Fruit fly (Drosophila melanogaster): ENCODE data around the gene MED1.
A peak's percentile ranks its signal among the peaks of the same experiment; 100 is the strongest.

MED1 gene

DNA sequence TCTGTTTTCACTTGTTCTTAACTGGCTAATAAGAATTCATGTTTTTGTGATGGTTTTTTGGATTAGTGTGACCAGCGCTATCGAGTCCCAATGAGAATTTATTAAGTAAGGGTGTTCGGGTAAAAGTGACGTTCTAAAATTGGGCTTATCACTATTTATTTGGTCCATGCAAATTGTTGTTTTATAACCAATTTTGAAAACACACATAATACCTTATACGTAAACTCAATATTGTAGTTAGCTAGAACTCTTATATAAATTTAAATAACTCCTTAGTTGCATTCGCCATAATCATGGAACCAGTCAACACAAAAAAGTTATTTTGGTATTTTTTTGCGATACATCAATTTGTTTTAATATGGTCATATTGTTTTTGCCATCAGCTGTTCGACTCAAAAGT, 45.4 kb upstream of the MED1 start, which contains the start of the genes Als2 and CG11248 (continued):
- peak; percentile 32; the same call in 1 of the 2 replicates for TF ChIP-seq E2f2 (GFP tag; IDR thresholded peaks at IDR 0.05)
- peak; percentile 72 for TF ChIP-seq bab2 (GFP tag; optimal IDR thresholded peaks at IDR 0.05)
- TF ChIP-seq Abd-B (GFP tag; optimal IDR thresholded peaks at IDR 0.05) = peak; percentile 85
- TF ChIP-seq pros (GFP tag; optimal IDR thresholded peaks at IDR 0.05) = no peak
- peak; percentile 82 for TF ChIP-seq CG3847 (GFP tag; IDR thresholded peaks at IDR 0.05)
- TF ChIP-seq sens-2 (GFP tag; IDR thresholded peaks at IDR 0.05) = no peak
- no peak for TF ChIP-seq CG2875 (GFP tag; optimal IDR thresholded peaks at IDR 0.05)
- no peak for TF ChIP-seq hbn (GFP tag; IDR thresholded peaks at IDR 0.05; ENCODE audit: partially characterized antibody)
- TF ChIP-seq Rfx (GFP tag; IDR thresholded peaks at IDR 0.05) = peak; percentile 80
- peak; percentile 84 for TF ChIP-seq CG13424 (tag; optimal IDR thresholded peaks at IDR 0.05)
- TF ChIP-seq usp (GFP tag; optimal IDR thresholded peaks at IDR 0.05) = no peak
- peak; percentile 61; the same call in 2 of the 4 replicates for TF ChIP-seq Gug (GFP tag; IDR thresholded peaks at IDR 0.05)
- TF ChIP-seq CrebB (tag; optimal IDR thresholded peaks at IDR 0.05) = no peak
- TF ChIP-seq mirr (GFP tag; optimal IDR thresholded peaks at IDR 0.05) = no peak
- peak; percentile 41; the same call in 1 of the 4 replicates for TF ChIP-seq Dll (GFP tag; IDR thresholded peaks at IDR 0.05; ENCODE audit: partially characterized antibody)
- peak; percentile 80 for TF ChIP-seq Ptx1 (GFP tag; IDR thresholded peaks at IDR 0.05)
- no peak for TF ChIP-seq prd (optimal IDR thresholded peaks at IDR 0.05)
- TF ChIP-seq prd (GFP tag; IDR thresholded peaks at IDR 0.05) = peak; percentile 84
- TF ChIP-seq CG33213 (GFP tag; optimal IDR thresholded peaks at IDR 0.05) = peak; percentile 13
- TF ChIP-seq fu2 (GFP tag; optimal IDR thresholded peaks at IDR 0.05) = peak; percentile 63
- TF ChIP-seq CG10654 (GFP tag; optimal IDR thresholded peaks at IDR 0.05) = peak; percentile 66
- no peak for TF ChIP-seq Bgb (GFP tag; IDR thresholded peaks at IDR 0.05; ENCODE audit: partially characterized antibody)
- TF ChIP-seq CG15073 (GFP tag; optimal IDR thresholded peaks at IDR 0.05) = no peak
- TF ChIP-seq tap (tag; optimal IDR thresholded peaks at IDR 0.05) = no peak
- peak; percentile 69 for TF ChIP-seq CG15601 (tag; optimal IDR thresholded peaks at IDR 0.05)
- peak; percentile 6 for TF ChIP-seq Sin3A (optimal IDR thresholded peaks at IDR 0.05)
- no peak for TF ChIP-seq PHDP (tag; optimal IDR thresholded peaks at IDR 0.05)
- peak; percentile 66 for TF ChIP-seq CG7786 (GFP tag; optimal IDR thresholded peaks at IDR 0.05)
- no peak for TF ChIP-seq CG5180 (GFP tag; optimal IDR thresholded peaks at IDR 0.05)
- no peak for TF ChIP-seq CG12744 (GFP tag; optimal IDR thresholded peaks at IDR 0.05)
- no peak for TF ChIP-seq crol (GFP tag; IDR thresholded peaks at IDR 0.05)
- no peak for TF ChIP-seq dati (GFP tag; IDR thresholded peaks at IDR 0.05)
- no peak for TF ChIP-seq Optix (GFP tag; IDR thresholded peaks at IDR 0.05)
- 0 out of 3 replicates have a peak, but pooled peaks have one; percentile 17 for TF ChIP-seq gce (GFP tag; IDR thresholded peaks at IDR 0.05)
- no peak for TF ChIP-seq CG8478 (optimal IDR thresholded peaks at IDR 0.05)
- TF ChIP-seq br (optimal IDR thresholded peaks at IDR 0.05) = no peak
- no peak for TF ChIP-seq lab (GFP tag; optimal IDR thresholded peaks at IDR 0.05)
- TF ChIP-seq Nf-YB (GFP tag; optimal IDR thresholded peaks at IDR 0.05) = peak; percentile 29
- no peak for TF ChIP-seq ATbp (GFP tag; optimal IDR thresholded peaks at IDR 0.05)
- TF ChIP-seq CG12299 (tag; optimal IDR thresholded peaks at IDR 0.05) = peak; percentile 36
- TF ChIP-seq Ssrp (tag; optimal IDR thresholded peaks at IDR 0.05) = peak; percentile 80
- TF ChIP-seq CG18619 (GFP tag; optimal IDR thresholded peaks at IDR 0.05) = peak; percentile 47
- no peak for TF ChIP-seq CG12769 (tag; optimal IDR thresholded peaks at IDR 0.05)
- TF ChIP-seq onecut (GFP tag; IDR thresholded peaks at IDR 0.05) = no peak
- TF ChIP-seq CG7372 (GFP tag; IDR thresholded peaks at IDR 0.05) = peak; percentile 68
- TF ChIP-seq CG10959 (GFP tag; IDR thresholded peaks at IDR 0.05) = peak; percentile 43
- no peak for TF ChIP-seq CG1832 (GFP tag; optimal IDR thresholded peaks at IDR 0.05)
- peak; percentile 43 for TF ChIP-seq CG7271 (tag; optimal IDR thresholded peaks at IDR 0.05)
- TF ChIP-seq Atf-2 (GFP tag; optimal IDR thresholded peaks at IDR 0.05) = peak; percentile 66
- TF ChIP-seq grn (GFP tag; optimal IDR thresholded peaks at IDR 0.05) = no peak
- TF ChIP-seq mld (GFP tag; IDR thresholded peaks at IDR 0.05; ENCODE audit: partially characterized antibody) = no peak
- TF ChIP-seq kni (GFP tag; optimal IDR thresholded peaks at IDR 0.05) = no peak
